Worm (Caenorhabditis elegans) whole organism, early embryonic: ENCODE results near the gene Y39B6A.5.

Experiments
- B0310.2 ChIP-seq: sonication (generic microtip); optimal IDR thresholded peaks from 2 replicates; lab custom pipeline; 2016; ENCODE audit warnings: mild to moderate bottlenecking, missing genetic modification characterization, missing compliant biosample characterization
- F13C5.2 ChIP-seq: sonication (generic microtip); optimal IDR thresholded peaks from 2 replicates; lab custom pipeline; 2017; ENCODE audit warnings: mild to moderate bottlenecking, missing genetic modification characterization, inconsistent platforms, missing compliant biosample characterization
- aly-1 ChIP-seq: sonication (generic microtip); optimal IDR thresholded peaks from 2 replicates; lab custom pipeline; 2016; ENCODE audit warnings: missing genetic modification characterization, missing compliant biosample characterization
- ama-1 ChIP-seq: fragments of 150-350 bp; optimal IDR thresholded peaks from 2 replicates; lab custom pipeline; 2014
- ceh-13 ChIP-seq: fragments of 200-800 bp; sonication (Bioruptor generic); optimal IDR thresholded peaks from 2 replicates; lab custom pipeline; 2018; ENCODE audit warnings: mild to moderate bottlenecking, missing genetic modification characterization, missing compliant biosample characterization
- ceh-36 ChIP-seq: sonication (generic microtip); optimal IDR thresholded peaks from 2 replicates; lab custom pipeline; 2016; ENCODE audit warnings: missing genetic modification characterization, inconsistent platforms, missing compliant biosample characterization
- ets-7 ChIP-seq: sonication (generic microtip); optimal IDR thresholded peaks from 2 replicates; lab custom pipeline; 2016; ENCODE audit warnings: missing genotype, missing genetic modification characterization, missing compliant biosample characterization
- flt-1 ChIP-seq: fragments of 200-800 bp; sonication (Bioruptor generic); IDR thresholded peaks from 2 replicates; pipeline ENCODE4 v1.3.6; 2022; ENCODE audit warnings: missing genetic modification characterization, missing compliant biosample characterization
- hmbx-1 ChIP-seq: sonication (generic microtip); optimal IDR thresholded peaks from 2 replicates; lab custom pipeline; 2016; ENCODE audit warnings: mild to moderate bottlenecking, missing genetic modification characterization, missing compliant biosample characterization
- hmg-4 ChIP-seq: fragments of 200-800 bp; sonication (Bioruptor generic); optimal IDR thresholded peaks from 2 replicates; lab custom pipeline; 2018; ENCODE audit warnings: mild to moderate bottlenecking, missing genetic modification characterization, missing compliant biosample characterization
- hnd-1 ChIP-seq: sonication (generic microtip); optimal IDR thresholded peaks from 2 replicates; lab custom pipeline; 2016; ENCODE audit warnings: missing genetic modification characterization, missing compliant biosample characterization
- pes-1 ChIP-seq: fragments of 200-800 bp; sonication (Bioruptor generic); IDR thresholded peaks from 2 replicates; pipeline ENCODE4 v1.3.6; 2022; ENCODE audit warnings: missing genetic modification reagents, missing genetic modification characterization, missing compliant biosample characterization
- scrt-1 ChIP-seq: fragments of 200-800 bp; sonication (Bioruptor generic); IDR thresholded peaks from 2 replicates; pipeline ENCODE4 v1.3.6; 2022; ENCODE audit warnings: missing genetic modification characterization, missing compliant biosample characterization
- sea-1 ChIP-seq: fragments of 200-800 bp; sonication (Bioruptor generic); conservative IDR thresholded peaks from 2 replicates; pipeline ENCODE4 v1.3.6; 2022; ENCODE audit warnings: missing genetic modification characterization, missing compliant biosample characterization
- tbx-11 ChIP-seq: fragments of 200-800 bp; sonication (Bioruptor generic); IDR thresholded peaks from 2 replicates; pipeline ENCODE4 v1.3.6; 2022; ENCODE audit warnings: missing genetic modification characterization, missing compliant biosample characterization
- tbx-37 ChIP-seq: fragments of 200-800 bp; sonication (Bioruptor generic); conservative IDR thresholded peaks from 2 replicates; pipeline ENCODE4 v1.3.6; 2022; ENCODE audit warnings: missing genetic modification reagents, missing genetic modification characterization, missing compliant biosample characterization
- tra-4 ChIP-seq: sonication (generic microtip); optimal IDR thresholded peaks from 2 replicates; lab custom pipeline; 2017; ENCODE audit warnings: missing genetic modification characterization, missing compliant biosample characterization

Y39B6A.5 gene

ce11 chrV:19125253-19125652, 33.4 kb downstream of the Y39B6A.5 start:
- TF ChIP-seq flt-1 = no peak
- TF ChIP-seq ceh-13 (GFP tag; lab: Kevin White, UChicago) = no peak
- no peak for TF ChIP-seq B0310.2 (tag; lab: Kevin White, UChicago)
- TF ChIP-seq sea-1 (GFP tag; lab: Robert Waterston, UW) = no peak
- no peak for TF ChIP-seq ceh-36 (tag; lab: Kevin White, UChicago)

ce11 chrV:19124586-19124985, 34.1 kb downstream of the Y39B6A.5 start, which contains the start of gene bed-1:
Gene bed-1, minus strand, starts transcription at chrV:19124922.
- TF ChIP-seq hnd-1 (tag; lab: Kevin White, UChicago) (no peak), tra-4 (tag; lab: Kevin White, UChicago) (no peak), sea-1 (GFP tag; lab: Robert Waterston, UW) (no peak), B0310.2 (tag; lab: Kevin White, UChicago) (no peak)

ce11 chrV:19120743-19121642, 37.7 kb downstream of the Y39B6A.5 start:
- TF ChIP-seq F13C5.2 (tag; lab: Kevin White, UChicago) (no peak), hmbx-1 (tag; lab: Kevin White, UChicago) (no peak), hmg-4 (no peak), ets-7 (tag; lab: Kevin White, UChicago) (no peak), tra-4 (tag; lab: Kevin White, UChicago) (no peak), hnd-1 (tag; lab: Kevin White, UChicago) (no peak), ceh-13 (GFP tag; lab: Kevin White, UChicago) (no peak), flt-1 (no peak), aly-1 (no peak), ama-1 (lab: Kevin White, UChicago) (no peak), scrt-1 (GFP tag; lab: Robert Waterston, UW) (no peak), ceh-36 (tag; lab: Kevin White, UChicago) (no peak), tbx-11 (no peak), B0310.2 (tag; lab: Kevin White, UChicago) (no peak), pes-1 (GFP tag; lab: Robert Waterston, UW) (no peak)

ce11 chrV:19119260-19119659, 39.4 kb downstream of the Y39B6A.5 start, which contains the start of gene Y39B6A.13:
Gene Y39B6A.13, minus strand, starts transcription at chrV:19119425.
- TF ChIP-seq aly-1 (no peak), F13C5.2 (tag; lab: Kevin White, UChicago) (no peak), tra-4 (tag; lab: Kevin White, UChicago) (no peak), hmbx-1 (tag; lab: Kevin White, UChicago) (no peak), ets-7 (tag; lab: Kevin White, UChicago) (no peak), ceh-36 (tag; lab: Kevin White, UChicago) (no peak), hmg-4 (no peak), sea-1 (GFP tag; lab: Robert Waterston, UW) (no peak), scrt-1 (GFP tag; lab: Robert Waterston, UW) (no peak), hnd-1 (tag; lab: Kevin White, UChicago) (no peak), tbx-37 (no peak), pes-1 (GFP tag; lab: Robert Waterston, UW) (no peak), ceh-13 (GFP tag; lab: Kevin White, UChicago) (no peak), B0310.2 (tag; lab: Kevin White, UChicago) (no peak)

ce11 chrV:19118312-19118711, 40.4 kb downstream of the Y39B6A.5 start, which contains the start of gene pro-3:
Gene pro-3, minus strand, starts transcription at chrV:19118412.
- TF ChIP-seq tbx-37 (no peak), ceh-13 (GFP tag; lab: Kevin White, UChicago) (no peak), pes-1 (GFP tag; lab: Robert Waterston, UW) (no peak), ama-1 (lab: Kevin White, UChicago) (no peak), tra-4 (tag; lab: Kevin White, UChicago) (no peak), B0310.2 (tag; lab: Kevin White, UChicago) (no peak), hnd-1 (tag; lab: Kevin White, UChicago) (no peak), hmg-4 (no peak)

- no peak for TF ChIP-seq pes-1 (GFP tag; lab: Robert Waterston, UW)
- no peak for TF ChIP-seq hnd-1 (tag; lab: Kevin White, UChicago)
- TF ChIP-seq sea-1 (GFP tag; lab: Robert Waterston, UW) = no peak
- TF ChIP-seq ceh-36 (tag; lab: Kevin White, UChicago) = no peak
- no peak for TF ChIP-seq hmg-4
- no peak for TF ChIP-seq ceh-13 (GFP tag; lab: Kevin White, UChicago)
- TF ChIP-seq ets-7 (tag; lab: Kevin White, UChicago) = no peak
- no peak for TF ChIP-seq tbx-37
- TF ChIP-seq tbx-11 = no peak
- no peak for TF ChIP-seq scrt-1 (GFP tag; lab: Robert Waterston, UW)
- no peak for TF ChIP-seq F13C5.2 (tag; lab: Kevin White, UChicago)
Measured at ce11 chrV:19116872-19117372, 41.8 kb downstream of the Y39B6A.5 start.
